Worm (Caenorhabditis elegans): ENCODE measurements around the gene erd-2.1.

- TF ChIP-seq mep-1 (tag; optimal IDR thresholded peaks at IDR 0.05) (no peak), zag-1 (tag; optimal IDR thresholded peaks at IDR 0.05) (no peak), nhr-25 (tag; optimal IDR thresholded peaks at IDR 0.05; ENCODE audit: borderline replicate concordance, insufficient read depth) (no peak), mes-2 (tag; optimal IDR thresholded peaks at IDR 0.05; ENCODE audit: poor library complexity, severe bottlenecking) (no peak), Y75B8A.6 (GFP tag; IDR thresholded peaks at IDR 0.05) (no peak), aha-1 (tag) (peak; percentile 76), ceh-82 (tag; optimal IDR thresholded peaks at IDR 0.05) (no peak), nhr-237 (tag; optimal IDR thresholded peaks at IDR 0.05) (no peak), nhr-76 (tag; optimal IDR thresholded peaks at IDR 0.05) (no peak), nhr-6 (tag; optimal IDR thresholded peaks at IDR 0.05) (no peak), ctbp-1 (GFP tag; IDR thresholded peaks at IDR 0.05) (no peak)
Measured at ce11 chrX:10172004-10172584, 13.5 kb upstream of the erd-2.1 start, which contains the start of gene C07A4.2.

All from whole organism, L4 larva.